Worm (Caenorhabditis elegans) whole organism, L1 larva: ENCODE measurements around the gene Y32F6B.9.

Source experiments
- C16A3.4 ChIP-seq: fragments of 150-350 bp; optimal IDR thresholded peaks from 2 replicates; lab custom pipeline; 2014; ENCODE audit warnings: missing biosample characterization, missing genetic modification characterization
- C34B4.2 ChIP-seq: sonication (generic microtip); optimal IDR thresholded peaks from 2 replicates; lab custom pipeline; 2017; ENCODE audit warnings: mild to moderate bottlenecking, missing genetic modification characterization, missing compliant biosample characterization
- F16B12.6 ChIP-seq: fragments of 150-350 bp; optimal IDR thresholded peaks from 2 replicates; lab custom pipeline; 2014; ENCODE audit warnings: missing biosample characterization, missing genetic modification characterization
- aly-2 ChIP-seq: fragments of 150-350 bp; optimal IDR thresholded peaks from 2 replicates; lab custom pipeline; 2014; ENCODE audit warnings: missing biosample characterization, missing genetic modification characterization
- ceh-8 ChIP-seq: fragments of 200-800 bp; sonication (Bioruptor generic); optimal IDR thresholded peaks from 2 replicates; lab custom pipeline; 2018; ENCODE audit warnings: mild to moderate bottlenecking, missing genetic modification characterization, moderate library complexity, missing compliant biosample characterization
- ceh-82 ChIP-seq, 3 experiments: fragments of 150-350 bp in 1 of 3; sonication (generic microtip) in 2 of 3; optimal IDR thresholded peaks; 2 replicates each; lab custom pipeline; 2014 to 2017; ENCODE audit warnings: missing biosample characterization in 3 of 3, missing genetic modification characterization in 3 of 3
- dsc-1 ChIP-seq: sonication (generic microtip); optimal IDR thresholded peaks from 2 replicates; lab custom pipeline; 2016; ENCODE audit warnings: mild to moderate bottlenecking, missing genetic modification characterization, missing compliant biosample characterization
- efl-1 ChIP-seq, 4 experiments: fragments of 150-350 bp; optimal IDR thresholded peaks in 3 of 4; peaks in 1 of 4; 1 replicate in 1 of 4; 2 replicates in 3 of 4; lab custom pipeline; 2014; ENCODE audit warnings: missing biosample characterization in 2 of 4, missing genetic modification characterization in 2 of 4, missing genetic modification reagents in 2 of 4
- efl-3 ChIP-seq: fragments of 200-800 bp; sonication (Bioruptor generic); optimal IDR thresholded peaks from 2 replicates; lab custom pipeline; 2018; ENCODE audit warnings: mild to moderate bottlenecking, missing genetic modification characterization, missing compliant biosample characterization
- egl-27 ChIP-seq, 2 experiments: fragments of 150-350 bp in 1 of 2; sonication (generic microtip); optimal IDR thresholded peaks; 3 replicates each; lab custom pipeline; 2017 to 2018; ENCODE audit warnings: missing biosample characterization in 2 of 2, missing genetic modification characterization in 2 of 2, missing genetic modification reagents in 2 of 2
- elt-2 ChIP-seq: sonication (generic microtip); optimal IDR thresholded peaks from 2 replicates; lab custom pipeline; 2016; ENCODE audit warnings: missing genetic modification characterization, mild to moderate bottlenecking, inconsistent platforms, missing compliant biosample characterization, missing genetic modification reagents
- ets-5 ChIP-seq: fragments of 200-800 bp; sonication (Bioruptor generic); IDR thresholded peaks from 2 replicates; pipeline ENCODE4 v1.3.6; 2022; ENCODE audit warnings: missing genetic modification characterization, missing compliant biosample characterization
- fkh-10 ChIP-seq: sonication (generic microtip); optimal IDR thresholded peaks from 2 replicates; lab custom pipeline; 2017; ENCODE audit warnings: missing biosample characterization, missing genetic modification reagents, missing genetic modification characterization
- fkh-4 ChIP-seq: sonication (generic microtip); optimal IDR thresholded peaks from 2 replicates; lab custom pipeline; 2016; ENCODE audit warnings: missing compliant biosample characterization, missing genetic modification characterization, borderline replicate concordance
- grh-1 ChIP-seq: fragments of 200-800 bp; sonication (Bioruptor generic); IDR thresholded peaks from 2 replicates; pipeline ENCODE4 v1.3.6; 2022; ENCODE audit warnings: missing genetic modification reagents, missing genetic modification characterization, missing compliant biosample characterization
- irx-1 ChIP-seq: sonication (generic microtip); optimal IDR thresholded peaks from 2 replicates; lab custom pipeline; 2016; ENCODE audit warnings: missing genetic modification characterization, missing compliant biosample characterization
- isw-1 ChIP-seq: fragments of 200-800 bp; sonication (Bioruptor generic); IDR thresholded peaks from 2 replicates; pipeline ENCODE4 v1.3.6; 2022; ENCODE audit warnings: missing genetic modification characterization, missing compliant biosample characterization
- lin-13 ChIP-seq: fragments of 150-350 bp; optimal IDR thresholded peaks from 2 replicates; lab custom pipeline; 2014; ENCODE audit warnings: missing biosample characterization, missing genetic modification reagents, missing genetic modification characterization
- lin-15B ChIP-seq: fragments of 150-350 bp; sonication (generic microtip); optimal IDR thresholded peaks from 3 replicates; lab custom pipeline; 2014; ENCODE audit warnings: missing biosample characterization, missing genetic modification characterization
- lin-35 ChIP-seq, 2 experiments: fragments of 150-350 bp; optimal IDR thresholded peaks; 2 replicates each; lab custom pipeline; 2014; ENCODE audit warnings: missing biosample characterization in 2 of 2, missing genetic modification characterization in 2 of 2, missing genetic modification reagents in 2 of 2
- lin-39 ChIP-seq: fragments of 150-350 bp; optimal IDR thresholded peaks from 2 replicates; lab custom pipeline; 2014; ENCODE audit warnings: missing biosample characterization, missing genetic modification reagents, missing genetic modification characterization
- lsy-2 ChIP-seq, 2 experiments: fragments of 150-350 bp; optimal IDR thresholded peaks; 2 replicates each; lab custom pipeline; 2014; ENCODE audit warnings: missing biosample characterization in 2 of 2, missing genetic modification characterization in 2 of 2
- nhr-12 ChIP-seq: sonication (generic microtip); optimal IDR thresholded peaks from 2 replicates; lab custom pipeline; 2017; ENCODE audit warnings: missing biosample characterization, missing genetic modification characterization
- nhr-28 ChIP-seq: fragments of 150-350 bp; optimal IDR thresholded peaks from 2 replicates; lab custom pipeline; 2014; ENCODE audit warnings: missing biosample characterization, missing genetic modification characterization
- nhr-84 ChIP-seq: sonication (generic microtip); optimal IDR thresholded peaks from 2 replicates; lab custom pipeline; 2017; ENCODE audit warnings: missing biosample characterization, missing genetic modification characterization
- nhr-90 ChIP-seq: sonication (generic microtip); optimal IDR thresholded peaks from 2 replicates; lab custom pipeline; 2016; ENCODE audit warnings: mild to moderate bottlenecking, missing genetic modification characterization, missing compliant biosample characterization; ENCODE audit not compliant: poor library complexity
- pag-3 ChIP-seq: sonication (generic microtip); optimal IDR thresholded peaks from 2 replicates; lab custom pipeline; 2017; ENCODE audit warnings: missing genetic modification characterization, mild to moderate bottlenecking, missing compliant biosample characterization, antibody characterized with exemption, borderline replicate concordance; ENCODE audit not compliant: insufficient read depth
- pax-3 ChIP-seq: fragments of 200-800 bp; sonication (Bioruptor generic); optimal IDR thresholded peaks from 2 replicates; lab custom pipeline; 2018; ENCODE audit warnings: mild to moderate bottlenecking, missing genetic modification characterization, moderate library complexity, missing compliant biosample characterization
- pqm-1 ChIP-seq: sonication (generic microtip); optimal IDR thresholded peaks from 3 replicates; lab custom pipeline; 2017; ENCODE audit warnings: missing biosample characterization, missing genetic modification characterization
- skn-1 ChIP-seq: fragments of 150-350 bp; optimal IDR thresholded peaks from 2 replicates; lab custom pipeline; 2014; ENCODE audit warnings: missing biosample characterization, missing genetic modification characterization
- snpc-4 ChIP-seq: fragments of 150-350 bp; optimal IDR thresholded peaks from 2 replicates; lab custom pipeline; 2014; ENCODE audit warnings: missing biosample characterization, missing genetic modification characterization
- snu-23 ChIP-seq: sonication (generic microtip); optimal IDR thresholded peaks from 2 replicates; lab custom pipeline; 2016; ENCODE audit warnings: missing genetic modification characterization, missing compliant biosample characterization
- sox-4 ChIP-seq: sonication (generic microtip); optimal IDR thresholded peaks from 2 replicates; lab custom pipeline; 2016; ENCODE audit warnings: missing genetic modification characterization, missing compliant biosample characterization
- sptf-1 ChIP-seq: fragments of 150-350 bp; optimal IDR thresholded peaks from 2 replicates; lab custom pipeline; 2014; ENCODE audit warnings: missing biosample characterization, missing genetic modification characterization
- sup-37 ChIP-seq: fragments of 200-800 bp; sonication (Bioruptor generic); optimal IDR thresholded peaks from 2 replicates; lab custom pipeline; 2018; ENCODE audit warnings: mild to moderate bottlenecking, missing genetic modification characterization, missing compliant biosample characterization
- unc-130 ChIP-seq: fragments of 150-350 bp; optimal IDR thresholded peaks from 2 replicates; lab custom pipeline; 2017; ENCODE audit warnings: missing biosample characterization, missing genetic modification characterization, inconsistent platforms
- unc-86 ChIP-seq: sonication (generic microtip); optimal IDR thresholded peaks from 2 replicates; lab custom pipeline; 2016; ENCODE audit warnings: missing genetic modification characterization, missing compliant biosample characterization
- vab-15 ChIP-seq: sonication (generic microtip); optimal IDR thresholded peaks from 2 replicates; lab custom pipeline; 2017; ENCODE audit warnings: missing genotype, mild to moderate bottlenecking, missing genetic modification characterization, missing compliant biosample characterization
- xbp-1 ChIP-seq: sonication (generic microtip); optimal IDR thresholded peaks from 2 replicates; lab custom pipeline; 2016; ENCODE audit warnings: missing genetic modification characterization, missing compliant biosample characterization
- ztf-11 ChIP-seq, 2 experiments: sonication (generic microtip); optimal IDR thresholded peaks; 2 replicates each; lab custom pipeline; 2016 to 2017; ENCODE audit warnings: missing genetic modification characterization in 2 of 2, missing biosample characterization in 1 of 2, missing compliant biosample characterization in 1 of 2

The Y32F6B.9 gene

ce11 chrV:10484640-10485039 lies 6.1 kb downstream of the Y32F6B.9 start, which contains the start of gene Y32F6B.1:
Gene Y32F6B.1, minus strand, starts transcription at chrV:10484740.
- TF ChIP-seq isw-1 = no peak
- TF ChIP-seq lin-35 (GFP tag; optimal IDR thresholded peaks at IDR 0.05; lab: Kevin White, UChicago) = no peak
- no peak for TF ChIP-seq unc-86 (tag; lab: Kevin White, UChicago)
- no peak for TF ChIP-seq ztf-11 (tag; optimal IDR thresholded peaks at IDR 0.05; lab: Kevin White, UChicago)
- no peak for TF ChIP-seq lin-13 (GFP tag; lab: Kevin White, UChicago)
- TF ChIP-seq C16A3.4 (tag; lab: Kevin White, UChicago) = no peak
- no peak for TF ChIP-seq pax-3 (tag; lab: Kevin White, UChicago)

ce11 chrV:10485389-10485788 lies 6.9 kb downstream of the Y32F6B.9 start:
- no peak for TF ChIP-seq pqm-1 (tag; lab: Kevin White, UChicago)
- TF ChIP-seq elt-2 (tag; lab: Kevin White, UChicago) = peak; percentile 45
- TF ChIP-seq, all 84 proteins: peak for 1

ce11 chrV:10489998-10490397 lies 11.5 kb downstream of the Y32F6B.9 start, which contains the start of gene ncx-5:
Gene ncx-5, minus strand, starts transcription at chrV:10490098.
- TF ChIP-seq grh-1 (GFP tag; lab: Robert Waterston, UW) (no peak), unc-130 (tag; lab: Kevin White, UChicago) (no peak), pax-3 (tag; lab: Kevin White, UChicago) (no peak), irx-1 (no peak), fkh-10 (GFP tag; lab: Kevin White, UChicago) (no peak), aly-2 (tag; lab: Kevin White, UChicago) (no peak), lin-39 (no peak), nhr-84 (tag; lab: Kevin White, UChicago) (no peak), sptf-1 (tag; lab: Kevin White, UChicago) (no peak), skn-1 (no peak), vab-15 (tag; lab: Kevin White, UChicago) (no peak), dsc-1 (tag; lab: Kevin White, UChicago) (no peak), ceh-8 (GFP tag; lab: Kevin White, UChicago) (no peak), F16B12.6 (tag; lab: Kevin White, UChicago) (no peak), sup-37 (GFP tag; lab: Kevin White, UChicago) (no peak), efl-3 (GFP tag; lab: Kevin White, UChicago) (no peak), C34B4.2 (tag; lab: Kevin White, UChicago) (no peak), efl-1 (optimal IDR thresholded peaks at IDR 0.05; lab: Kevin White, UChicago) (no peak), efl-1 (GFP tag; optimal IDR thresholded peaks at IDR 0.05 in 1 of 2; lab: Kevin White, UChicago) (no peak), pag-3 (tag; lab: Kevin White, UChicago) (no peak)

- TF ChIP-seq nhr-90 (tag; lab: Kevin White, UChicago) (no peak), ceh-8 (GFP tag; lab: Kevin White, UChicago) (no peak), xbp-1 (no peak), snu-23 (GFP tag; lab: Kevin White, UChicago) (no peak), lin-15B (tag; lab: Kevin White, UChicago) (no peak), nhr-12 (tag; lab: Kevin White, UChicago) (no peak), ceh-82 (tag; optimal IDR thresholded peaks at IDR 0.05; lab: Kevin White, UChicago) (no peak)
Measured at ce11 chrV:10491443-10491842, 12.9 kb downstream of the Y32F6B.9 start, which contains the start of gene aqp-5. Gene aqp-5, plus strand, starts transcription at chrV:10491743.

- peak; percentile 57 for TF ChIP-seq elt-2 (tag; lab: Kevin White, UChicago)
- TF ChIP-seq sox-4 (tag; lab: Kevin White, UChicago) = no peak
- TF ChIP-seq snpc-4 = no peak
- TF ChIP-seq nhr-28 = no peak
- TF ChIP-seq lin-39 = no peak
- peak in 1 of 2 experiments; percentile 24 for TF ChIP-seq lin-35 (GFP tag; optimal IDR thresholded peaks at IDR 0.05; lab: Kevin White, UChicago)
- no peak for TF ChIP-seq ceh-8 (GFP tag; lab: Kevin White, UChicago)
- TF ChIP-seq lsy-2 (tag; optimal IDR thresholded peaks at IDR 0.05; lab: Kevin White, UChicago) = no peak
- no peak for TF ChIP-seq egl-27 (tag; optimal IDR thresholded peaks at IDR 0.05; lab: Kevin White, UChicago)
- no peak for TF ChIP-seq ets-5 (GFP tag; lab: Robert Waterston, UW)
- TF ChIP-seq fkh-10 (GFP tag; lab: Kevin White, UChicago) = no peak
- TF ChIP-seq fkh-4 (tag; lab: Kevin White, UChicago) = no peak
- no peak for TF ChIP-seq lin-15B (tag; lab: Kevin White, UChicago)
Measured at ce11 chrV:10493150-10493549, 14.7 kb downstream of the Y32F6B.9 start, which contains the start of gene ugt-33. Gene ugt-33, plus strand, starts transcription at chrV:10493409.
